Worm (Caenorhabditis elegans): Measurements from ENCODE around the gene srxa-5.
A peak's percentile ranks its signal among the peaks of the same experiment; 100 is the strongest.

srxa-5 gene

ce11 chrIII:6508327-6508726 lies 24.4 kb upstream of the srxa-5 start (continued):
- TF ChIP-seq snpc-4 (tag; optimal IDR thresholded peaks at IDR 0.05) (no peak), F16B12.6 (tag; optimal IDR thresholded peaks at IDR 0.05) (no peak), nhr-85 (tag) (peak; percentile 72), nhr-20 (tag; optimal IDR thresholded peaks at IDR 0.05) (peak; percentile 58), mdl-1 (tag; optimal IDR thresholded peaks at IDR 0.05) (no peak), unc-30 (tag; optimal IDR thresholded peaks at IDR 0.05) (no peak), isw-1 (GFP tag; IDR thresholded peaks at IDR 0.05) (no peak), skn-1 (tag; optimal IDR thresholded peaks at IDR 0.05) (no peak), sox-4 (tag; optimal IDR thresholded peaks at IDR 0.05) (no peak), alr-1 (tag; optimal IDR thresholded peaks at IDR 0.05; ENCODE audit: borderline replicate concordance) (no peak), fkh-4 (tag; optimal IDR thresholded peaks at IDR 0.05; ENCODE audit: borderline replicate concordance) (no peak), aha-1 (tag; optimal IDR thresholded peaks at IDR 0.05) (no peak), tlp-1 (tag; optimal IDR thresholded peaks at IDR 0.05) (no peak), irx-1 (tag; optimal IDR thresholded peaks at IDR 0.05) (no peak), nhr-11 (tag; optimal IDR thresholded peaks at IDR 0.05) (no peak), hlh-4 (tag; optimal IDR thresholded peaks at IDR 0.05) (no peak), rnt-1 (tag; optimal IDR thresholded peaks at IDR 0.05) (no peak), blmp-1 (tag; optimal IDR thresholded peaks at IDR 0.05) (peak; percentile 47), fos-1 (tag; optimal IDR thresholded peaks at IDR 0.05) (no peak), ztf-4 (tag; optimal IDR thresholded peaks at IDR 0.05) (no peak), nhr-47 (tag; optimal IDR thresholded peaks at IDR 0.05) (no peak), elt-3 (tag; optimal IDR thresholded peaks at IDR 0.05) (peak in 1 of 6 experiments; percentile 93), nhr-12 (tag; optimal IDR thresholded peaks at IDR 0.05) (no peak), ceh-63 (GFP tag; optimal IDR thresholded peaks at IDR 0.05) (no peak), dsc-1 (tag; optimal IDR thresholded peaks at IDR 0.05) (no peak), lin-15B (tag; optimal IDR thresholded peaks at IDR 0.05) (no peak), nhr-28 (tag; optimal IDR thresholded peaks at IDR 0.05) (no peak), grh-1 (GFP tag; IDR thresholded peaks at IDR 0.05) (no peak), lir-3 (tag; optimal IDR thresholded peaks at IDR 0.05; ENCODE audit: poor library complexity) (no peak), nhr-237 (tag; optimal IDR thresholded peaks at IDR 0.05) (no peak), unc-98 (GFP tag; IDR thresholded peaks at IDR 0.05) (no peak), aly-2 (tag; optimal IDR thresholded peaks at IDR 0.05) (no peak), lin-39 (tag; optimal IDR thresholded peaks at IDR 0.05) (no peak)

- TF ChIP-seq lin-35 (GFP tag; optimal IDR thresholded peaks at IDR 0.05): peak in 1 of 2 experiments; percentile 31
- TF ChIP-seq unc-98 (GFP tag; IDR thresholded peaks at IDR 0.05): no peak
- no peak for TF ChIP-seq efl-1 (optimal IDR thresholded peaks at IDR 0.05)
- peak in 1 of 2 experiments; percentile 5 for TF ChIP-seq efl-1 (GFP tag; optimal IDR thresholded peaks at IDR 0.05 in 1 of 2)
- no peak for TF ChIP-seq ces-1 (GFP tag; optimal IDR thresholded peaks at IDR 0.05)
- TF ChIP-seq mdl-1 (tag; optimal IDR thresholded peaks at IDR 0.05): no peak
- TF ChIP-seq elt-3 (tag; optimal IDR thresholded peaks at IDR 0.05): peak in 2 of 6 experiments; percentile 31 to 93
- TF ChIP-seq lsy-2 (tag; optimal IDR thresholded peaks at IDR 0.05): peak in 1 of 2 experiments; percentile 15
- TF ChIP-seq ceh-88 (GFP tag; IDR thresholded peaks at IDR 0.05): no peak
- no peak for TF ChIP-seq aha-1 (tag; optimal IDR thresholded peaks at IDR 0.05)
- no peak for TF ChIP-seq nhr-76 (tag; optimal IDR thresholded peaks at IDR 0.05)
- peak; percentile 26 for TF ChIP-seq lin-14 (GFP tag; optimal IDR thresholded peaks at IDR 0.05)
- peak; percentile 75 for TF ChIP-seq nhr-85 (tag)
- TF ChIP-seq blmp-1 (tag; optimal IDR thresholded peaks at IDR 0.05): peak; percentile 29
- peak; percentile 37 for TF ChIP-seq nhr-20 (tag; optimal IDR thresholded peaks at IDR 0.05)
- no peak for TF ChIP-seq unc-130 (tag; optimal IDR thresholded peaks at IDR 0.05)
- no peak for TF ChIP-seq mef-2 (tag; optimal IDR thresholded peaks at IDR 0.05)
- TF ChIP-seq nhr-71 (tag; optimal IDR thresholded peaks at IDR 0.05): peak; percentile 54
- peak; percentile 31 for TF ChIP-seq nhr-90 (tag; optimal IDR thresholded peaks at IDR 0.05; ENCODE audit: poor library complexity)
Measured at ce11 chrIII:6509301-6509700, 23.4 kb upstream of the srxa-5 start.
